Worm (Caenorhabditis elegans): ENCODE results near the gene B0416.3.

ce11 chrX:9298846-9299245, 7.4 kb downstream of the B0416.3 start, which contains the start of gene B0416.2:
- TF ChIP-seq ceh-9 (tag; optimal IDR thresholded peaks at IDR 0.05) = no peak
- no peak for TF ChIP-seq ama-1 (optimal IDR thresholded peaks at IDR 0.05)
- no peak for TF ChIP-seq fax-1 (tag; optimal IDR thresholded peaks at IDR 0.05)
- TF ChIP-seq pros-1 (tag; optimal IDR thresholded peaks at IDR 0.05) = no peak
- no peak for TF ChIP-seq unc-55 (GFP tag; optimal IDR thresholded peaks at IDR 0.05)
